Worm (Caenorhabditis elegans) whole organism, midembryonic: ENCODE data around the gene try-14.

Experiments
- T22C8.4 ChIP-seq: fragments of 200-800 bp; sonication (Bioruptor generic); IDR thresholded peaks from 2 replicates; pipeline ENCODE4 v1.3.6; 2022; ENCODE audit warnings: missing genetic modification characterization, missing compliant biosample characterization
- cog-1 ChIP-seq: sonication (generic microtip); optimal IDR thresholded peaks from 2 replicates; lab custom pipeline; 2016; ENCODE audit warnings: missing genetic modification characterization, missing compliant biosample characterization
- flt-1 ChIP-seq: fragments of 200-800 bp; sonication (Bioruptor generic); IDR thresholded peaks from 2 replicates; pipeline ENCODE4 v1.3.6; 2022; ENCODE audit warnings: missing genetic modification characterization, missing compliant biosample characterization
- klf-2 ChIP-seq: fragments of 200-800 bp; sonication (Bioruptor generic); conservative IDR thresholded peaks from 2 replicates; pipeline ENCODE4 v1.3.6; 2022; ENCODE audit warnings: missing genetic modification reagents, missing genetic modification characterization, missing compliant biosample characterization
- med-1 ChIP-seq: sonication (generic microtip); optimal IDR thresholded peaks from 2 replicates; lab custom pipeline; 2017; ENCODE audit warnings: missing genetic modification characterization, mild to moderate bottlenecking, missing compliant biosample characterization, antibody characterized with exemption, missing genetic modification reagents; ENCODE audit not compliant: insufficient read depth
- ref-1 ChIP-seq: fragments of 200-800 bp; sonication (Bioruptor generic); conservative IDR thresholded peaks from 2 replicates; pipeline ENCODE4 v1.3.6; 2022; ENCODE audit warnings: missing genetic modification reagents, missing genetic modification characterization, missing compliant biosample characterization
- tab-1 ChIP-seq: fragments of 200-800 bp; sonication (Bioruptor generic); IDR thresholded peaks from 2 replicates; pipeline ENCODE4 v1.3.6; 2022; ENCODE audit warnings: missing genetic modification characterization, missing compliant biosample characterization
- ztf-23 ChIP-seq: fragments of 200-800 bp; sonication (Bioruptor generic); IDR thresholded peaks from 2 replicates; pipeline ENCODE4 v1.3.6; 2022; ENCODE audit warnings: missing genetic modification reagents, missing genetic modification characterization, missing compliant biosample characterization
- ztf-29 ChIP-seq: fragments of 200-800 bp; sonication (Bioruptor generic); IDR thresholded peaks from 2 replicates; pipeline ENCODE4 v1.3.6; 2022; ENCODE audit warnings: missing genetic modification reagents, missing genetic modification characterization, missing compliant biosample characterization

Gene try-14

DNA sequence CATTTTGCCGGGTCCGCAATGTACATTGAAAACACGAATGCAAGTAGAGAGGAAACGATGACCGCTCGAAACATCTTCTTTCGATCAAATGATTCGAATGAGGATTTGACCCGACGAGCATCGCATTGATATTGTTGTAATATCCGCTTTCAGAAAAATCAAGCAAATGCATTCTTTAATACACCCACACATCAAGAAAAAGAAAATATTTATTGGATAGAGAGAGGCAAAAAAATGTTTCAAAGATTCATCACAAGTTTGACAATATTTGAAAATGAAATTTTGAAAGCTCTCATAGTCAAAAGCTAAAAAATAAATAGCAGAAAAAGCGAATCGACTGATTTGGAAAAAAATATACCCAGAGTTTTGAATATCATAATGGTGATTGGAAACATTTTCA is at the start of gene try-14:
Gene try-14, minus strand, starts transcription at position 101 of the 400 bp plus-strand sequence.
- TF ChIP-seq ztf-23 (GFP tag; lab: Robert Waterston, UW) (no peak), ref-1 (GFP tag; lab: Robert Waterston, UW) (no peak), ztf-29 (GFP tag; lab: Robert Waterston, UW) (no peak), T22C8.4 (no peak), flt-1 (no peak), cog-1 (tag; lab: Kevin White, UChicago) (no peak), klf-2 (GFP tag; lab: Robert Waterston, UW) (no peak), tab-1 (GFP tag; lab: Robert Waterston, UW) (no peak), med-1 (GFP tag; lab: Kevin White, UChicago) (no peak)

DNA sequence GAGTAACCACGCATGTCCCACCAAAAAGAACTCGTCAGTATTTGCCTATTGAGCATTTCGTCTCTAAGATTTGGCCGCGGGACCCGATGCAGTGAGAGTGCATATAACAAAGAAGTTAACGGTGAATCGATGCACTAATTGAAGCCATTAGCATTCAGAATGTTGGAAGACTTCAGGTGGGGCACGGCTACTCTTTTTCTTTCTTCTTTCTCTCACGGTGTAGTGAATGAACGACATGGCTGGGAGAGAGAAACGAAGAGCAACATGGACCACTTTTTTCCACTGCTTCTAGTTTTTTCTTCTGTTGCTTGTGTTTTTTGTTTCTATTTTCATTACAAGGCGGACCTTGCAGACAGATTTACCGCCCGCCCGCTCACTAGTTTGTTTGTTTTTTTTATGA is 45.7 kb upstream of the try-14 start:
- TF ChIP-seq ref-1 (GFP tag; lab: Robert Waterston, UW) (no peak), klf-2 (GFP tag; lab: Robert Waterston, UW) (no peak)

DNA sequence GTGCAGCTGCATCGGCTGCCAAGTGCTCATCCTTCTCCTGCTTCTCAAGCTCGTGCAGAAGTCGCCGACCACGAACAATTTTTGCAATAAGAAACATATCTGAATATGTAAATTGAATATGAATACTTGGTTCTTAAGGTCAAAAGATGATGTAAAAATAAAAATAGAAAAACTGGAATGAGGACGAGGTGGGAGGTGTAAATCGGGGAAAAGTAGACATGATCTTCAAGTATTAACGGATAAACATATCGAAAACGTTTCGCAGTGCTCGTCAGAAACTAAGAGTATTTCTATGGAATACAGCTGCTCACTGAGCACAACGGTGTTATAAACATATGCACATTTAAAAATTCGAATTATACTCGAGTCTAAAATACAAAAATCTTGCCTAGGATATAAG is 44.6 kb upstream of the try-14 start, which contains the start of gene glb-16:
Gene glb-16, minus strand, starts transcription at position 101 of the 400 bp plus-strand sequence.
- TF ChIP-seq ztf-23 (GFP tag; lab: Robert Waterston, UW) (no peak), klf-2 (GFP tag; lab: Robert Waterston, UW) (no peak), cog-1 (tag; lab: Kevin White, UChicago) (no peak), ref-1 (GFP tag; lab: Robert Waterston, UW) (no peak), T22C8.4 (no peak), med-1 (GFP tag; lab: Kevin White, UChicago) (no peak), tab-1 (GFP tag; lab: Robert Waterston, UW) (no peak), ztf-29 (GFP tag; lab: Robert Waterston, UW) (no peak), flt-1 (no peak)

DNA sequence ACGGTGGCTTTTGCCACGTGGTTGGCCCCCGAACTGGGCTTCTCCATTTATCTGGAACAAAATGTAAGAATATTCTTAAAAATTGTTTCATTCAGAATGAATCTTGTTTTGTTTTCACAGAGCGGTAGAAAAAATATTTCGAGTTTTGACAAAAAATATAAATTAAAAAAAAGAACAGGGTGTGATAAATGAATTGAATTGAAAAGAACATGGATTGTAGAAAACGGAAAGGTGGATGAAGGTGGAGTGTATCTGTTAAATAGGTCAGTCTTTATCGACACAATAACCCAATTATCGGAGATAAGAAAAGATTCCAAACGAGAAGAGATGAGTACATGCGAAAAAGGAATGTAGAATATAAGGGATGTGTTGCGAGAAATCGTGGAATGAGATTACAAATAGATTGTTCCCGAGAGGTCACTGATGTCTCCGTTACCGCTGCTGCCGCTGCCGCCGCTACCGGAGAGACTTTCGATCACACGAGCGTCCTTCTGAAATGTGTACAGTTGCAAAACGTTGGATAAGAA is 42.4 kb upstream of the try-14 start, which contains the start of gene dpy-7:
Gene dpy-7, minus strand, starts transcription at position 51 of the 527 bp plus-strand sequence.
- TF ChIP-seq ztf-29 (GFP tag; lab: Robert Waterston, UW) (no peak), tab-1 (GFP tag; lab: Robert Waterston, UW) (no peak), klf-2 (GFP tag; lab: Robert Waterston, UW) (no peak), cog-1 (tag; lab: Kevin White, UChicago) (no peak), med-1 (GFP tag; lab: Kevin White, UChicago) (no peak), ref-1 (GFP tag; lab: Robert Waterston, UW) (no peak), ztf-23 (GFP tag; lab: Robert Waterston, UW) (no peak), T22C8.4 (no peak), flt-1 (no peak)

DNA sequence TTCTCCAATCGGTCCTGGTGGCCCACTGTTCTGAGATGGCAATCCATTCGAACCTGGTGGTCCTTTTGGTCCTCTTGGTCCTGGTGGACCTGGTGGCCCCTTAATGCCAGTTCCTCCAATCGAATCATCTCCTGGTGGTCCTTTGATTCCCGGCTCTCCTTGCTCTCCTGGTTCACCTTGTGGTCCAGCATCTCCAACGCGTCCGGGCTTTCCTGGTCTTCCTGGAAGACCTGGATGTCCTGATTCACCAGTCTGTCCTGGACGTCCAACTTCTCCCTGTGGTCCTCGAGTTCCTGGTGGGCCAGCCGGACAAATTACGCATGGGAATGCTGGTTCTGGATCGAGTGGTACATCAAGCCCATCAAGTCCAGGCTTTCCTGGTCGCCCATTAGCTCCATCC is 41.5 kb upstream of the try-14 start:
- TF ChIP-seq cog-1 (tag; lab: Kevin White, UChicago) = no peak

DNA sequence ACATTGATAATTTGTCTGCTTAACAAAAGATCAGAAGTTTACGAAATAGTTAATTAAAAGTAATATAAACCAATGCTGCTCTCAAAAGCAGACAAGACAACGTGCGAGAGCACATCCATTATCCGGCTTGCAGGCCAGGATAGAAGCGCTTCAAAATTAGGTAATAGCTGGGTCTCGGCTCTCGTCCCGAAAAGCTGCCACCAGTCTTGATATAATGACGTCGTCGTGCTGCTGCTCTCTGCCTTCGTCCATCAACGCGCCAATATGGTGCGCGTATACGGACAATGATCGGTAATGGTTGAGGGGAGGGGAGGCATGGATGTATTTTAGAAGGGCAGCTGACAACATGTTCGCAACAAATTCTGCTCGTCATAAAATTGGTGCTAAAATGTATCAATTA is 39.1 kb upstream of the try-14 start:
- TF ChIP-seq ztf-23 (GFP tag; lab: Robert Waterston, UW) (no peak), med-1 (GFP tag; lab: Kevin White, UChicago) (no peak), flt-1 (no peak), T22C8.4 (no peak), ztf-29 (GFP tag; lab: Robert Waterston, UW) (no peak), ref-1 (GFP tag; lab: Robert Waterston, UW) (no peak), cog-1 (tag; lab: Kevin White, UChicago) (no peak), klf-2 (GFP tag; lab: Robert Waterston, UW) (no peak), tab-1 (GFP tag; lab: Robert Waterston, UW) (no peak)

DNA sequence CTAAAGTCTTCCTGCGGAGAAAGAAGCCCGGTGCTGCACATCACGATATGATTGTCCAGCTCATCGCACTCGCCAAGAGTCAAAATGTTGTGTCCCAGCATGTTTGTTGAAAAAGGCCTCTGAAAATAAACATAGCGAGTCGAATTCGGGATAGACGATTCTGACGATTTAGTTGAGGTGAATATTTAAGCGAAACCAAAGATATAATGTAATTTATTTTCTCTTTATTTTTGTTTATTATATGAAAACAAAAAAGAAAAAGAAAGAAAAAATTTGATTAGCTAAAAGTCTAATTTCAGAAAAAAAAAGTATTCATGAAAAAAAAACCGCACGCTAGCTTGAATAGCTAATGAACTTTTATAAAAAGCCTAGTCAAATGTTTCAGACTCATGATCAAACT is 37.2 kb upstream of the try-14 start, which contains the start of gene ceh-14:
Gene ceh-14, minus strand, starts transcription at position 101 of the 400 bp plus-strand sequence.
- TF ChIP-seq tab-1 (GFP tag; lab: Robert Waterston, UW) (no peak), med-1 (GFP tag; lab: Kevin White, UChicago) (no peak), ztf-23 (GFP tag; lab: Robert Waterston, UW) (no peak), flt-1 (no peak), cog-1 (tag; lab: Kevin White, UChicago) (no peak), ref-1 (GFP tag; lab: Robert Waterston, UW) (no peak), ztf-29 (GFP tag; lab: Robert Waterston, UW) (no peak), klf-2 (GFP tag; lab: Robert Waterston, UW) (no peak), T22C8.4 (no peak)

DNA sequence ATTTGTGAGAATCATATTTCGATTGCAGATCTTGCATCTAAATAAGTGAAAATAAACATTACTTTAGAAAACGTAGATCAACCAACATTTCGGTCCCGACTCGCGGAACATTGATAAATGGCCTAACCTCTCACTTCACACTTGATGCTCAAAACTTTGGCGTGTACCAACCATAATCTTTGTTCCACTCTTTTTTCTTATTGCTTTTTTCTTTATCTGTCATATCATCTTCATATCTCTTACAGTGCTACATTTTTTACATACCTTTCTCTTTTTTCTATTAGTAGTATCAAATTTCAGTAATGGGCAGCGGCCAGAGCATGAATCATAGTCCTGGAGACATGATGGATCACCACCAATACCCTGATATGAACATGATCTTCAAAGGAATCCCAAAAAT is 29.9 kb upstream of the try-14 start, which contains the start of gene F46C8.3:
Gene F46C8.3, plus strand, starts transcription at position 301 of the 400 bp plus-strand sequence.
- TF ChIP-seq cog-1 (tag; lab: Kevin White, UChicago) (no peak), klf-2 (GFP tag; lab: Robert Waterston, UW) (no peak), flt-1 (no peak), ref-1 (GFP tag; lab: Robert Waterston, UW) (no peak), tab-1 (GFP tag; lab: Robert Waterston, UW) (no peak), T22C8.4 (no peak), ztf-23 (GFP tag; lab: Robert Waterston, UW) (no peak), med-1 (GFP tag; lab: Kevin White, UChicago) (no peak), ztf-29 (GFP tag; lab: Robert Waterston, UW) (no peak)

DNA sequence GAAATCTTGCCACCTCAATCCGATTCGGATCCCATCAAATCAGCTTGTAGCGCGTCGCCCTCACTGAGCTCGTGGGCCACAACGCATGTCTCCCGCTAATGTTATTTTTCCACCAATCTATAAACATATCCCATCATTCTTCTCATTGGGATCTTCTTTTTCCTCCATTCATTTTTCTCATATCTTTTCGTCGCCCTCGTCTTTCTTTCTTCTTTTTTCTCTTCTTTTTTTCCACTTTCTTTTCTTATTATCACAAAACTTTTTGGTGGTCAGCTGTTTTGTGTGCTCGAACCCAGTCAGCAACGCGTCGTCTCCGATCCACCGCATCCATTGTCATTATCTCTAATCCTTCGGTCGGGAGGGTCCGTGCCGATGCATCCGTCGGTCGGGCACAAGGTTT is 28.4 kb upstream of the try-14 start:
- no peak for TF ChIP-seq T22C8.4
- TF ChIP-seq klf-2 (GFP tag; lab: Robert Waterston, UW) = no peak
- TF ChIP-seq ref-1 (GFP tag; lab: Robert Waterston, UW) = no peak
- TF ChIP-seq cog-1 (tag; lab: Kevin White, UChicago) = no peak
- TF ChIP-seq flt-1 = no peak
- no peak for TF ChIP-seq tab-1 (GFP tag; lab: Robert Waterston, UW)
- no peak for TF ChIP-seq med-1 (GFP tag; lab: Kevin White, UChicago)
- TF ChIP-seq ztf-23 (GFP tag; lab: Robert Waterston, UW) = no peak
- no peak for TF ChIP-seq ztf-29 (GFP tag; lab: Robert Waterston, UW)
